Worm (Caenorhabditis elegans) whole organism, L3 larva: ENCODE measurements around the gene F29A7.4.

Experiments
- ZK546.5 ChIP-seq: sonication (generic microtip); optimal IDR thresholded peaks from 2 replicates; lab custom pipeline; 2017; ENCODE audit warnings: missing biosample characterization, missing genetic modification characterization
- ama-1 ChIP-seq: fragments of 150-350 bp; optimal IDR thresholded peaks from 2 replicates; lab custom pipeline; 2018
- ceh-82 ChIP-seq: fragments of 150-350 bp; optimal IDR thresholded peaks from 2 replicates; lab custom pipeline; 2014; ENCODE audit warnings: missing biosample characterization, missing genetic modification characterization
- egl-27 ChIP-seq: sonication (generic microtip); optimal IDR thresholded peaks from 4 replicates; lab custom pipeline; 2017; ENCODE audit warnings: missing biosample characterization, missing genetic modification reagents, missing genetic modification characterization
- elt-2 ChIP-seq: sonication (generic microtip); optimal IDR thresholded peaks from 2 replicates; lab custom pipeline; 2016; ENCODE audit warnings: missing genetic modification reagents, mild to moderate bottlenecking, missing genetic modification characterization, missing compliant biosample characterization
- lin-39 ChIP-seq: fragments of 150-350 bp; optimal IDR thresholded peaks from 2 replicates; lab custom pipeline; 2018; ENCODE audit warnings: missing biosample characterization, missing genetic modification reagents, missing genetic modification characterization
- mdl-1 ChIP-seq: fragments of 150-350 bp; optimal IDR thresholded peaks from 2 replicates; lab custom pipeline; 2014; ENCODE audit warnings: missing biosample characterization, missing genetic modification characterization
- nhr-11 ChIP-seq: fragments of 150-350 bp; optimal IDR thresholded peaks from 2 replicates; lab custom pipeline; 2014; ENCODE audit warnings: missing biosample characterization, missing genetic modification characterization
- nhr-28 ChIP-seq: fragments of 150-350 bp; optimal IDR thresholded peaks from 2 replicates; lab custom pipeline; 2014; ENCODE audit warnings: missing biosample characterization, missing genetic modification characterization
- nhr-76 ChIP-seq: fragments of 150-350 bp; sonication (generic microtip); optimal IDR thresholded peaks from 5 replicates; lab custom pipeline; 2014; ENCODE audit warnings: missing biosample characterization, missing genetic modification characterization
- nhr-77 ChIP-seq: fragments of 150-350 bp; optimal IDR thresholded peaks from 2 replicates; lab custom pipeline; 2014; ENCODE audit warnings: missing biosample characterization, missing genetic modification characterization
- pha-4 ChIP-seq: fragments of 150-350 bp; optimal IDR thresholded peaks from 2 replicates; lab custom pipeline; 2014; ENCODE audit warnings: missing biosample characterization, missing genetic modification reagents, missing genetic modification characterization
- ztf-4 ChIP-seq: fragments of 150-350 bp; optimal IDR thresholded peaks from 2 replicates; lab custom pipeline; 2014; ENCODE audit warnings: missing biosample characterization, missing genetic modification characterization

- TF ChIP-seq ceh-82 (tag; lab: Kevin White, UChicago) (no peak), nhr-28 (tag; lab: Kevin White, UChicago) (no peak), lin-39 (tag; lab: Kevin White, UChicago) (no peak), nhr-11 (no peak), ZK546.5 (no peak), elt-2 (tag; lab: Kevin White, UChicago) (no peak), nhr-76 (tag; lab: Kevin White, UChicago) (no peak), nhr-77 (tag; lab: Kevin White, UChicago) (no peak), ama-1 (no peak), ztf-4 (tag; lab: Kevin White, UChicago) (no peak), egl-27 (tag; lab: Kevin White, UChicago) (no peak), pha-4 (tag; lab: Kevin White, UChicago) (no peak), mdl-1 (tag; lab: Kevin White, UChicago) (no peak)
Observed at ce11 chrII:2791693-2792092, 41.9 kb downstream of the F29A7.4 start.
